Worm (Caenorhabditis elegans) whole organism, young adult: ENCODE measurements around the gene csr-1.
A peak's percentile ranks its signal among the peaks of the same experiment; 100 is the strongest.
"Not testable (repeated sequence)": the region's sequence is repeated elsewhere in the genome, so short reads cannot be mapped to it uniquely, and the experiment has no call there.

Experiments used
- B0019.2 ChIP-seq: fragments of 200-800 bp; sonication (Bioruptor generic); conservative IDR thresholded peaks from 2 replicates; pipeline ENCODE4 v1.3.6; 2022; ENCODE audit warnings: missing genetic modification reagents, missing genetic modification characterization, missing compliant biosample characterization
- B0336.3 ChIP-seq: fragments of 200-800 bp; sonication (Bioruptor generic); IDR thresholded peaks from 2 replicates; pipeline ENCODE4 v1.3.6; 2022; ENCODE audit warnings: missing genetic modification characterization, missing compliant biosample characterization
- C06A6.2 ChIP-seq: fragments of 200-800 bp; sonication (Bioruptor generic); conservative IDR thresholded peaks from 2 replicates; pipeline ENCODE4 v1.3.6; 2022; ENCODE audit warnings: missing genetic modification characterization, missing compliant biosample characterization
- D2030.7 ChIP-seq: fragments of 200-800 bp; sonication (Bioruptor generic); IDR thresholded peaks from 2 replicates; pipeline ENCODE4 v1.3.6; 2022; ENCODE audit warnings: missing genetic modification reagents, missing genetic modification characterization, missing compliant biosample characterization
- F33H1.4 ChIP-seq: fragments of 200-800 bp; sonication (Bioruptor generic); IDR thresholded peaks from 2 replicates; pipeline ENCODE4 v1.3.6; 2022; ENCODE audit warnings: missing genetic modification reagents, missing genetic modification characterization, missing compliant biosample characterization
- F37B4.10 ChIP-seq: fragments of 200-800 bp; sonication (Bioruptor generic); IDR thresholded peaks from 2 replicates; pipeline ENCODE4 v1.3.6; 2022; ENCODE audit warnings: missing genetic modification characterization, missing compliant biosample characterization
- K12H6.12 ChIP-seq: fragments of 200-800 bp; sonication (Bioruptor generic); optimal IDR thresholded peaks from 2 replicates; lab custom pipeline; 2018; ENCODE audit warnings: mild to moderate bottlenecking, missing genetic modification characterization, missing compliant biosample characterization
- Y53F4B.3 ChIP-seq: fragments of 200-800 bp; sonication (Bioruptor generic); IDR thresholded peaks from 2 replicates; pipeline ENCODE4 v1.3.6; 2022; ENCODE audit warnings: missing genetic modification reagents, missing genetic modification characterization, missing compliant biosample characterization
- Y79H2A.3 ChIP-seq: fragments of 200-800 bp; sonication (Bioruptor generic); conservative IDR thresholded peaks from 2 replicates; pipeline ENCODE4 v1.3.6; 2022; ENCODE audit warnings: missing genetic modification reagents, missing genetic modification characterization, missing compliant biosample characterization
- Y95B8A.8 ChIP-seq: fragments of 200-800 bp; sonication (Bioruptor generic); IDR thresholded peaks from 2 replicates; pipeline ENCODE4 v1.3.6; 2022; ENCODE audit warnings: missing genetic modification reagents, missing genetic modification characterization, missing compliant biosample characterization
- ZK185.1 ChIP-seq: sonication (generic microtip); optimal IDR thresholded peaks from 2 replicates; lab custom pipeline; 2016; ENCODE audit warnings: mild to moderate bottlenecking, missing genetic modification characterization, missing compliant biosample characterization; ENCODE audit not compliant: poor library complexity, severe bottlenecking
- aptf-2 ChIP-seq: fragments of 200-800 bp; sonication (Bioruptor generic); conservative IDR thresholded peaks from 2 replicates; pipeline ENCODE4 v1.3.6; 2022; ENCODE audit warnings: missing genetic modification reagents, missing genetic modification characterization, missing compliant biosample characterization
- attf-3 ChIP-seq: fragments of 200-800 bp; sonication (Bioruptor generic); conservative IDR thresholded peaks from 2 replicates; pipeline ENCODE4 v1.3.6; 2022; ENCODE audit warnings: missing genetic modification reagents, missing genetic modification characterization, missing compliant biosample characterization
- attf-5 ChIP-seq: fragments of 200-800 bp; sonication (Bioruptor generic); optimal IDR thresholded peaks from 2 replicates; lab custom pipeline; 2018; ENCODE audit warnings: mild to moderate bottlenecking, missing genetic modification characterization, missing compliant biosample characterization
- attf-6 ChIP-seq: fragments of 200-800 bp; sonication (Bioruptor generic); IDR thresholded peaks from 2 replicates; pipeline ENCODE4 v1.3.6; 2022; ENCODE audit warnings: missing genetic modification reagents, missing genetic modification characterization, missing compliant biosample characterization
- bed-2 ChIP-seq: fragments of 200-800 bp; sonication (Bioruptor generic); IDR thresholded peaks from 2 replicates; pipeline ENCODE4 v1.3.6; 2022; ENCODE audit warnings: missing genetic modification reagents, missing genetic modification characterization, missing compliant biosample characterization
- cebp-2 ChIP-seq: fragments of 200-800 bp; sonication (Bioruptor generic); IDR thresholded peaks from 2 replicates; pipeline ENCODE4 v1.3.6; 2022; ENCODE audit warnings: missing genetic modification characterization, missing compliant biosample characterization
- ceh-40 ChIP-seq: fragments of 200-800 bp; sonication (Bioruptor generic); IDR thresholded peaks from 2 replicates; pipeline ENCODE4 v1.3.6; 2022; ENCODE audit warnings: missing genetic modification characterization, missing compliant biosample characterization
- ceh-91 ChIP-seq: fragments of 200-800 bp; sonication (Bioruptor generic); IDR thresholded peaks from 2 replicates; pipeline ENCODE4 v1.3.6; 2022; ENCODE audit warnings: missing genetic modification reagents, missing genetic modification characterization, missing compliant biosample characterization
- dox-1 ChIP-seq: fragments of 200-800 bp; sonication (Bioruptor generic); IDR thresholded peaks from 2 replicates; pipeline ENCODE4 v1.3.6; 2022; ENCODE audit warnings: missing genetic modification reagents, missing genetic modification characterization, missing compliant biosample characterization
- dpl-1 ChIP-seq: fragments of 150-350 bp; optimal IDR thresholded peaks from 2 replicates; lab custom pipeline; 2014; ENCODE audit warnings: missing biosample characterization, missing genetic modification reagents, missing genetic modification characterization
- efl-1 ChIP-seq: fragments of 150-350 bp; optimal IDR thresholded peaks from 2 replicates; lab custom pipeline; 2014; ENCODE audit warnings: missing biosample characterization, missing genetic modification reagents, missing genetic modification characterization
- egl-44 ChIP-seq: fragments of 200-800 bp; sonication (Bioruptor generic); IDR thresholded peaks from 2 replicates; pipeline ENCODE4 v1.3.6; 2022; ENCODE audit warnings: missing genetic modification reagents, missing genetic modification characterization, missing compliant biosample characterization
- egrh-3 ChIP-seq: fragments of 200-800 bp; sonication (Bioruptor generic); IDR thresholded peaks from 2 replicates; pipeline ENCODE4 v1.3.6; 2022; ENCODE audit warnings: missing genetic modification reagents, missing genetic modification characterization, missing compliant biosample characterization
- ekl-4 ChIP-seq: fragments of 200-800 bp; sonication (Bioruptor generic); IDR thresholded peaks from 2 replicates; pipeline ENCODE4 v1.3.6; 2022; ENCODE audit warnings: missing genetic modification reagents, missing genetic modification characterization, missing compliant biosample characterization
- hmg-20 ChIP-seq: fragments of 200-800 bp; sonication (Bioruptor generic); IDR thresholded peaks from 2 replicates; pipeline ENCODE4 v1.3.6; 2022; ENCODE audit warnings: missing genetic modification reagents, missing genetic modification characterization, missing compliant biosample characterization
- let-526 ChIP-seq: fragments of 200-800 bp; sonication (Bioruptor generic); IDR thresholded peaks from 2 replicates; pipeline ENCODE4 v1.3.6; 2022; ENCODE audit warnings: missing genetic modification reagents, missing genetic modification characterization, missing compliant biosample characterization
- let-607 ChIP-seq, 2 experiments: fragments of 200-800 bp in 1 of 2; sonication (Bioruptor generic) in 1 of 2; sonication (generic microtip) in 1 of 2; optimal IDR thresholded peaks; 2 replicates each; lab custom pipeline; 2016 to 2018; ENCODE audit warnings: mild to moderate bottlenecking in 2 of 2, missing compliant biosample characterization in 2 of 2, missing genetic modification characterization in 2 of 2, moderate library complexity in 2 of 2, missing genotype in 1 of 2
- lin-26 ChIP-seq: fragments of 200-800 bp; sonication (Bioruptor generic); IDR thresholded peaks from 2 replicates; pipeline ENCODE4 v1.3.6; 2022; ENCODE audit warnings: missing genetic modification reagents, missing genetic modification characterization, missing compliant biosample characterization
- lin-54 ChIP-seq: fragments of 200-800 bp; sonication (Bioruptor generic); optimal IDR thresholded peaks from 2 replicates; lab custom pipeline; 2018; ENCODE audit warnings: mild to moderate bottlenecking, missing genetic modification characterization, missing compliant biosample characterization
- lir-1 ChIP-seq: fragments of 200-800 bp; sonication (Bioruptor generic); conservative IDR thresholded peaks from 2 replicates; pipeline ENCODE4 v1.3.6; 2022; ENCODE audit warnings: missing genetic modification reagents, missing genetic modification characterization, missing compliant biosample characterization
- lsl-1 ChIP-seq: fragments of 200-800 bp; sonication (Bioruptor generic); optimal IDR thresholded peaks from 2 replicates; lab custom pipeline; 2018; ENCODE audit warnings: mild to moderate bottlenecking, missing genetic modification characterization, moderate library complexity, missing compliant biosample characterization
- madf-8 ChIP-seq: fragments of 200-800 bp; sonication (Bioruptor generic); conservative IDR thresholded peaks from 2 replicates; pipeline ENCODE4 v1.3.6; 2022; ENCODE audit warnings: missing genetic modification reagents, missing genetic modification characterization, missing compliant biosample characterization
- mcd-1 ChIP-seq: fragments of 200-800 bp; sonication (Bioruptor generic); IDR thresholded peaks from 2 replicates; pipeline ENCODE4 v1.3.6; 2022; ENCODE audit warnings: missing genetic modification reagents, missing genetic modification characterization, missing compliant biosample characterization
- nfyb-1 ChIP-seq: fragments of 200-800 bp; sonication (Bioruptor generic); IDR thresholded peaks from 2 replicates; pipeline ENCODE4 v1.3.6; 2022; ENCODE audit warnings: missing genetic modification reagents, missing genetic modification characterization, missing compliant biosample characterization
- nhr-80 ChIP-seq: sonication (generic microtip); optimal IDR thresholded peaks from 2 replicates; lab custom pipeline; 2016; ENCODE audit warnings: missing genetic modification characterization, missing compliant biosample characterization
- rcor-1 ChIP-seq: fragments of 200-800 bp; sonication (Bioruptor generic); IDR thresholded peaks from 2 replicates; pipeline ENCODE4 v1.3.6; 2022; ENCODE audit warnings: missing genetic modification reagents, missing genetic modification characterization, missing compliant biosample characterization
- rpc-1 ChIP-seq, 2 experiments: fragments of 150-350 bp in 1 of 2; sonication (generic microtip) in 1 of 2; optimal IDR thresholded peaks; 2 replicates each; lab custom pipeline; 2014 to 2018; ENCODE audit warnings: missing biosample characterization in 1 of 2, missing genetic modification characterization in 1 of 2, missing genetic modification reagents in 1 of 2, missing genotype in 1 of 2
- snpc-4 ChIP-seq, 5 experiments: fragments of 150-350 bp in 1 of 5; sonication (generic microtip) in 4 of 5; optimal IDR thresholded peaks; 2 replicates each; lab custom pipeline; 2014 to 2018; ENCODE audit warnings: missing genetic modification characterization in 5 of 5, missing biosample characterization in 3 of 5, antibody characterized with exemption in 2 of 5, mild to moderate bottlenecking in 2 of 5, missing compliant biosample characterization in 2 of 5, missing genotype in 2 of 5, moderate library complexity in 2 of 5, missing genetic modification reagents in 1 of 5
- xnd-1 ChIP-seq: sonication (generic microtip); optimal IDR thresholded peaks from 2 replicates; lab custom pipeline; 2016; ENCODE audit warnings: missing genotype, missing genetic modification reagents, missing genetic modification characterization, missing compliant biosample characterization
- ztf-18 ChIP-seq: sonication (generic microtip); optimal IDR thresholded peaks from 2 replicates; lab custom pipeline; 2016; ENCODE audit warnings: missing genotype, mild to moderate bottlenecking, missing genetic modification characterization, missing compliant biosample characterization
- ztf-25 ChIP-seq: fragments of 200-800 bp; sonication (Bioruptor generic); IDR thresholded peaks from 2 replicates; pipeline ENCODE4 v1.3.6; 2022; ENCODE audit warnings: missing genetic modification reagents, missing genetic modification characterization, missing compliant biosample characterization
- ztf-28 ChIP-seq: fragments of 200-800 bp; sonication (Bioruptor generic); IDR thresholded peaks from 2 replicates; pipeline ENCODE4 v1.3.6; 2022; ENCODE audit warnings: missing genetic modification reagents, missing genetic modification characterization, missing compliant biosample characterization
- ztf-6 ChIP-seq: fragments of 200-800 bp; sonication (Bioruptor generic); IDR thresholded peaks from 2 replicates; pipeline ENCODE4 v1.3.6; 2022; ENCODE audit warnings: missing genetic modification reagents, missing genetic modification characterization, missing compliant biosample characterization

Gene csr-1

ce11 chrIV:7946457-7946856, 10.6 kb upstream of the csr-1 start, which contains the start of gene czw-1 (continued):
- no peak for TF ChIP-seq K12H6.12
- TF ChIP-seq Y53F4B.3, result no peak
- TF ChIP-seq cebp-2 (GFP tag; lab: Robert Waterston, UW), result no peak
- no peak for TF ChIP-seq nfyb-1 (GFP tag; lab: Robert Waterston, UW)

DNA sequence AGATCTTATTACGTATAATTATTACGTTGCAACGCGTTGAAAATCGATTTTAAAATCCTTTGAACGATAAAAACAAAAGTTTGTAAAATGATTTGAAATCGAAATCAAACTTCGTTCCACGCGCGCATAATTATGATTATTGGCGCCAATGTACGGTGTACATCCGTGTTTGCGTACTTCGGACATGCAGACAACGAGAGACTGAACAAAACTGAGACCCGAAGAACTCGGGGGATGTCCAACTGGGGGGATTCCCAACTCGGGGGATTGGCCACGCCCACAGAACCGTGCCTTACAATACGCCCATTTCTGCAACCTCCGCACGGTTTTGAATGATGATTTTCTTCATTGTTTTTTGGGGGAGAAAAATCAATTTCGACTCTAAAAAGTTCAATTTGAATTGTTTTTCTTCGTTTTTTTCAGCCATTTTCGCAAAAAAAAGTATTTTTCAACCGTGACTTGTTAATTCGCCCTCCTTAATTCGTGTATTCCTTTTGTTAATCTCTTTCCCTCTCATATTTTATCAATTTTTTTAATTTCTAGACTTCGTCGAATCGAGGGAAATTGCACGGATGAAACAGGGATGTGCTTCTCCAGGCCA, 10.1 kb upstream of the csr-1 start, which contains the start of gene F20D12.12:
TSS of gene F20D12.12 (plus strand) at position 542 of the 601 bp plus-strand sequence.
- TF ChIP-seq egrh-3 (GFP tag; lab: Robert Waterston, UW), result peak; percentile 83
- TF ChIP-seq ztf-28 (GFP tag; lab: Robert Waterston, UW), result peak; percentile 98
- TF ChIP-seq Y53F4B.3, result peak; percentile 53; the same call in 1 of the 2 replicates
- TF ChIP-seq Y79H2A.3 (GFP tag; lab: Robert Waterston, UW), result peak; percentile 90
- peak; percentile 84 for TF ChIP-seq lin-26 (GFP tag; lab: Robert Waterston, UW)
- TF ChIP-seq nhr-80, result peak; percentile 48
- peak; percentile 69 for TF ChIP-seq xnd-1 (tag; lab: Kevin White, UChicago)
- peak; percentile 88 for TF ChIP-seq F33H1.4 (GFP tag; lab: Robert Waterston, UW)
- TF ChIP-seq snpc-4 (GFP tag; optimal IDR thresholded peaks at IDR 0.05; lab: Kevin White, UChicago), result peak; percentile 19
- peak in 3 of 4 experiments; percentile 28 to 57 (median 39) for TF ChIP-seq snpc-4 (tag; optimal IDR thresholded peaks at IDR 0.05; lab: Kevin White, UChicago)
- peak; percentile 87 for TF ChIP-seq lsl-1 (GFP tag; lab: Kevin White, UChicago)
- peak; percentile 99 for TF ChIP-seq D2030.7 (GFP tag; lab: Robert Waterston, UW)
- peak; percentile 90 for TF ChIP-seq ekl-4
- peak; percentile 97 for TF ChIP-seq dox-1 (GFP tag; lab: Robert Waterston, UW)
- TF ChIP-seq F37B4.10 (GFP tag; lab: Robert Waterston, UW), result 0 out of 2 replicates have a peak, but pooled peaks have one; percentile 6
- peak; percentile 27; the same call in 1 of the 2 replicates for TF ChIP-seq hmg-20 (GFP tag; lab: Robert Waterston, UW)
- peak; percentile 92 for TF ChIP-seq efl-1
- TF ChIP-seq lir-1 (GFP tag; lab: Robert Waterston, UW), result peak; percentile 72
- TF ChIP-seq attf-6 (GFP tag; lab: Robert Waterston, UW), result peak; percentile 75
- TF ChIP-seq ztf-6, result peak; percentile 75; the same call in 1 of the 2 replicates
- peak; percentile 38 for TF ChIP-seq ztf-18 (tag; lab: Kevin White, UChicago)
- TF ChIP-seq egl-44 (GFP tag; lab: Robert Waterston, UW), result peak; percentile 47; the same call in 1 of the 2 replicates
- peak; percentile 97 for TF ChIP-seq ceh-91
- TF ChIP-seq madf-8, result peak; percentile 91
- peak; percentile 92 for TF ChIP-seq ztf-25
- TF ChIP-seq nfyb-1 (GFP tag; lab: Robert Waterston, UW), result peak; percentile 96
- TF ChIP-seq aptf-2 (GFP tag; lab: Robert Waterston, UW), result peak; percentile 97
- peak; percentile 88 for TF ChIP-seq mcd-1 (GFP tag; lab: Robert Waterston, UW)
- TF ChIP-seq B0336.3 (GFP tag; lab: Robert Waterston, UW), result peak; percentile 60
- TF ChIP-seq C06A6.2 (GFP tag; lab: Robert Waterston, UW), result peak; percentile 88
- peak; percentile 88 for TF ChIP-seq attf-3 (GFP tag; lab: Robert Waterston, UW)
- TF ChIP-seq lin-54 (GFP tag; lab: Kevin White, UChicago), result peak; percentile 78
- TF ChIP-seq Y95B8A.8 (GFP tag; lab: Robert Waterston, UW), result peak; percentile 97
- TF ChIP-seq dpl-1 (GFP tag; lab: Kevin White, UChicago), result peak; percentile 67
- TF ChIP-seq bed-2 (GFP tag; lab: Robert Waterston, UW), result peak; percentile 91
- peak; percentile 96 for TF ChIP-seq B0019.2 (GFP tag; lab: Robert Waterston, UW)
- peak; percentile 14 for TF ChIP-seq rpc-1 (optimal IDR thresholded peaks at IDR 0.05; lab: Kevin White, UChicago)
- not testable (repeated sequence) for TF ChIP-seq rpc-1 (tag; optimal IDR thresholded peaks at IDR 0.05; lab: Kevin White, UChicago)
- peak; percentile 71; the same call in 1 of the 2 replicates for TF ChIP-seq let-526 (GFP tag; lab: Robert Waterston, UW)
- TF ChIP-seq attf-5 (GFP tag; lab: Kevin White, UChicago), result peak; percentile 94
- TF ChIP-seq ceh-40 (GFP tag; lab: Robert Waterston, UW), result 0 out of 2 replicates have a peak, but pooled peaks have one; percentile 40
- peak in 1 of 2 experiments; percentile 47 for TF ChIP-seq let-607 (tag; optimal IDR thresholded peaks at IDR 0.05; lab: Kevin White, UChicago)
- TF ChIP-seq rcor-1 (GFP tag; lab: Robert Waterston, UW), result peak; percentile 96
- peak; percentile 49 for TF ChIP-seq K12H6.12
- peak; percentile 51 for TF ChIP-seq ZK185.1 (tag; lab: Kevin White, UChicago)
